Worm (Caenorhabditis elegans): ENCODE measurements around the gene nrx-1.

Gene nrx-1

DNA sequence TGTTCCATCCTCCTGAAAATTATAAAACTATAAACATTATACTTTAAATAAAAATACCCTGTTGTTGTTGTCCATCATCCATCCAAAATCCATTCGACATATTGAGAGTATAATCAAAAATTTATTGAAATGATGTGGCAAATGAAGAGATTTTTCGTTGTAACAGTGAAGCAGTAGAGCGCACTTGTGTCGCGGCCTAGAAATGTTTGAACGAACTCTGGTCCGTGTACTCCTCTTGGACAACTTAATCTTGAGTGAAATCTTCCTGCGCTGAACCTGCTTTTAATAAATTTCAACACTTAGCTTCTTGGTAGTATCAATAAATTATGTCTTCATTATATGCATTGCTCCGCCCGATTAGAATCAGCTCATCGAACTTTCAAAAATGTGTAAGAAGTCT lies 69.8 kb downstream of the nrx-1 start, which contains the start of the genes F32D8.14 and F32D8.5:
Gene F32D8.14, minus strand, starts transcription at position 188 of the 400 bp plus-strand sequence.
Gene F32D8.5, plus strand, starts transcription at position 200 of the 400 bp plus-strand sequence.
- TF ChIP-seq B0336.3 (GFP tag; IDR thresholded peaks at IDR 0.05) (no peak), tbx-9 (tag; optimal IDR thresholded peaks at IDR 0.05; ENCODE audit: borderline replicate concordance) (no peak), F10E7.11 (tag; optimal IDR thresholded peaks at IDR 0.05) (no peak), ceh-58 (GFP tag; IDR thresholded peaks at IDR 0.05) (no peak), Y53F4B.3 (GFP tag; IDR thresholded peaks at IDR 0.05) (no peak), nhr-179 (tag; optimal IDR thresholded peaks at IDR 0.05) (no peak), F55B11.4 (tag; optimal IDR thresholded peaks at IDR 0.05; ENCODE audit: borderline replicate concordance, insufficient read depth) (no peak), sptf-2 (GFP tag; optimal IDR thresholded peaks at IDR 0.05) (no peak), attf-5 (GFP tag; optimal IDR thresholded peaks at IDR 0.05) (peak; percentile 60), ztf-18 (tag; optimal IDR thresholded peaks at IDR 0.05) (peak; percentile 51), rcor-1 (GFP tag; IDR thresholded peaks at IDR 0.05) (0 out of 2 replicates have a peak, but pooled peaks have one; percentile 49), F57A8.1 (GFP tag; optimal IDR thresholded peaks at IDR 0.05) (no peak), C17E4.6 (GFP tag; IDR thresholded peaks at IDR 0.05) (no peak), madf-10 (tag; optimal IDR thresholded peaks at IDR 0.05) (peak; percentile 35), lag-1 (GFP tag; IDR thresholded peaks at IDR 0.05) (no peak), pha-4 (tag; optimal IDR thresholded peaks at IDR 0.05) (no peak), B0035.1 (tag; optimal IDR thresholded peaks at IDR 0.05) (no peak), F37B4.10 (GFP tag; IDR thresholded peaks at IDR 0.05) (no peak), F39B2.1 (GFP tag; IDR thresholded peaks at IDR 0.05) (no peak), ceh-40 (GFP tag; IDR thresholded peaks at IDR 0.05) (no peak), hmg-1.2 (GFP tag; IDR thresholded peaks at IDR 0.05) (peak; percentile 48; the same call in 1 of the 2 replicates), ama-1 (optimal IDR thresholded peaks at IDR 0.05) (no peak), ama-1 (GFP tag; optimal IDR thresholded peaks at IDR 0.05) (no peak), madf-3 (GFP tag; IDR thresholded peaks at IDR 0.05) (0 out of 2 replicates have a peak, but pooled peaks have one; percentile 38), ztf-3 (GFP tag; optimal IDR thresholded peaks at IDR 0.05) (no peak), F22D6.2 (tag; optimal IDR thresholded peaks at IDR 0.05) (no peak), Y56A3A.18 (GFP tag; IDR thresholded peaks at IDR 0.05) (0 out of 2 replicates have a peak, but pooled peaks have one; percentile 38), ztf-22 (GFP tag; optimal IDR thresholded peaks at IDR 0.05) (no peak), Y79H2A.3 (GFP tag; conservative IDR thresholded peaks at IDR 0.05) (no peak), F33H1.4 (GFP tag; IDR thresholded peaks at IDR 0.05) (peak; percentile 28; the same call in 1 of the 2 replicates), nhr-27 (tag; optimal IDR thresholded peaks at IDR 0.05) (no peak), lir-1 (GFP tag; conservative IDR thresholded peaks at IDR 0.05) (no peak), bed-1 (GFP tag; IDR thresholded peaks at IDR 0.05) (no peak), hsf-1 (GFP tag; IDR thresholded peaks at IDR 0.05) (no peak), attf-3 (GFP tag; conservative IDR thresholded peaks at IDR 0.05) (no peak), tbp1 (GFP tag; optimal IDR thresholded peaks at IDR 0.05) (peak; percentile 43), die-1 (tag; optimal IDR thresholded peaks at IDR 0.05) (no peak), hlh-26 (GFP tag; conservative IDR thresholded peaks at IDR 0.05) (no peak), ets-4 (GFP tag; optimal IDR thresholded peaks at IDR 0.05) (no peak), ceh-100 (GFP tag; IDR thresholded peaks at IDR 0.05) (no peak), nhr-120 (GFP tag; IDR thresholded peaks at IDR 0.05) (no peak), ZK185.1 (tag; optimal IDR thresholded peaks at IDR 0.05; ENCODE audit: poor library complexity, severe bottlenecking) (peak; percentile 85), dpl-1 (GFP tag; optimal IDR thresholded peaks at IDR 0.05) (no peak), snpc-3.4 (tag; optimal IDR thresholded peaks at IDR 0.05) (peak; percentile 70), lin-35 (GFP tag; optimal IDR thresholded peaks at IDR 0.05) (peak in 1 of 3 experiments; percentile 76), fkh-3 (tag; optimal IDR thresholded peaks at IDR 0.05) (no peak), ztf-28 (GFP tag; IDR thresholded peaks at IDR 0.05) (peak; percentile 83; the same call in 1 of the 2 replicates), T07F8.4 (tag; optimal IDR thresholded peaks at IDR 0.05) (peak; percentile 5), lin-26 (GFP tag; IDR thresholded peaks at IDR 0.05) (no peak), mxl-1 (tag; optimal IDR thresholded peaks at IDR 0.05) (no peak)
